Worm (Caenorhabditis elegans) whole organism, L3 larva: ENCODE measurements around the gene try-5.
"Not testable (repeated sequence)": the region's sequence is repeated elsewhere in the genome, so short reads cannot be mapped to it uniquely, and the experiment has no call there.

Experiments used
- lin-39 ChIP-seq: fragments of 150-350 bp; optimal IDR thresholded peaks from 2 replicates; lab custom pipeline; 2018; ENCODE audit warnings: missing biosample characterization, missing genetic modification reagents, missing genetic modification characterization
- nhr-11 ChIP-seq: fragments of 150-350 bp; optimal IDR thresholded peaks from 2 replicates; lab custom pipeline; 2014; ENCODE audit warnings: missing biosample characterization, missing genetic modification characterization

ce11 chrV:9379808-9380207 is 33.0 kb downstream of the try-5 start, which contains the start of gene E02C12.11:
- not testable (repeated sequence) for TF ChIP-seq lin-39, nhr-11 (tag; lab: Kevin White, UChicago)
